Worm (Caenorhabditis elegans): Measurements from ENCODE around the gene dif-1.

- TF ChIP-seq unc-55 (GFP tag; optimal IDR thresholded peaks at IDR 0.05) (no peak), eyg-1 (tag; optimal IDR thresholded peaks at IDR 0.05) (no peak), pag-3 (tag; optimal IDR thresholded peaks at IDR 0.05; ENCODE audit: borderline replicate concordance) (no peak), npax-4 (tag; optimal IDR thresholded peaks at IDR 0.05) (no peak), pqm-1 (tag; optimal IDR thresholded peaks at IDR 0.05) (no peak), pha-4 (tag; optimal IDR thresholded peaks at IDR 0.05) (no peak), fkh-10 (GFP tag; optimal IDR thresholded peaks at IDR 0.05) (no peak), elt-2 (tag; optimal IDR thresholded peaks at IDR 0.05) (no peak)
Observed at ce11 chrIV:7556265-7556866, 3.6 kb upstream of the dif-1 start, which contains the start of the genes F49E8.7, F49E8.8 and nprl-2.
